Worm (Caenorhabditis elegans): Measurements from ENCODE around the gene slc-25A18.2.
A peak's percentile ranks its signal among the peaks of the same experiment; 100 is the strongest.

The slc-25A18.2 gene

DNA sequence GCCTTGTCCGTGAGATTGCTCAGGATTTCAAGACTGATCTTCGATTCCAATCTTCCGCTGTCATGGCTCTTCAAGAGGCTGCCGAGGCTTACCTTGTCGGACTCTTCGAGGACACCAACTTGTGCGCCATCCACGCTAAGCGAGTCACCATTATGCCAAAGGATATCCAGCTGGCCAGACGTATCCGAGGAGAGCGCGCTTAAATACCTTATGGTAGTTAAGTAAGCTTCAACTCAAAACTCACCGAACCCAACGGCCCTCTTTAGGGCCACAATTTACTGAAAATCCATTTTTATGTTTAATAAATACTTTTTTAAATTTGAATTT is 13.6 kb downstream of the slc-25A18.2 start (continued):
- TF ChIP-seq lsl-1 (GFP tag; optimal IDR thresholded peaks at IDR 0.05): peak; percentile 24
- no peak for TF ChIP-seq akir-1 (GFP tag; optimal IDR thresholded peaks at IDR 0.05)
- TF ChIP-seq lin-26 (GFP tag; IDR thresholded peaks at IDR 0.05): peak; percentile 84
- no peak for TF ChIP-seq attf-5 (GFP tag; optimal IDR thresholded peaks at IDR 0.05)
- no peak for TF ChIP-seq ztf-28 (GFP tag; IDR thresholded peaks at IDR 0.05)
- no peak for TF ChIP-seq ZK185.1 (tag; optimal IDR thresholded peaks at IDR 0.05; ENCODE audit: poor library complexity, severe bottlenecking)
- no peak for TF ChIP-seq ceh-58 (GFP tag; IDR thresholded peaks at IDR 0.05)
- no peak for TF ChIP-seq bed-2 (GFP tag; IDR thresholded peaks at IDR 0.05)
- TF ChIP-seq lsy-27 (tag; optimal IDR thresholded peaks at IDR 0.05; ENCODE audit: borderline replicate concordance, insufficient read depth): no peak
- TF ChIP-seq ztf-25 (GFP tag; IDR thresholded peaks at IDR 0.05): no peak
- peak; percentile 27 for TF ChIP-seq athp-1 (tag; optimal IDR thresholded peaks at IDR 0.05)
- TF ChIP-seq dpl-1 (GFP tag; optimal IDR thresholded peaks at IDR 0.05): no peak
- no peak for TF ChIP-seq repo-1 (tag; optimal IDR thresholded peaks at IDR 0.05)
- TF ChIP-seq snpc-4 (GFP tag; optimal IDR thresholded peaks at IDR 0.05): no peak
- peak in 1 of 4 experiments; percentile 75 for TF ChIP-seq snpc-4 (tag; optimal IDR thresholded peaks at IDR 0.05)
- peak; percentile 3 for TF ChIP-seq xnd-1 (tag; optimal IDR thresholded peaks at IDR 0.05)
- TF ChIP-seq hlh-12 (tag; optimal IDR thresholded peaks at IDR 0.05): no peak
- TF ChIP-seq lin-35 (GFP tag; optimal IDR thresholded peaks at IDR 0.05): no peak
- 0 out of 2 replicates have a peak, but pooled peaks have one; percentile 2 for TF ChIP-seq F37B4.10 (GFP tag; IDR thresholded peaks at IDR 0.05)
- TF ChIP-seq nhr-27 (tag; optimal IDR thresholded peaks at IDR 0.05): no peak
- TF ChIP-seq Y53F4B.3 (GFP tag; IDR thresholded peaks at IDR 0.05): no peak
- TF ChIP-seq egl-18 (GFP tag; IDR thresholded peaks at IDR 0.05): no peak
- TF ChIP-seq snpc-1.1 (tag; optimal IDR thresholded peaks at IDR 0.05; ENCODE audit: insufficient read depth): no peak
- TF ChIP-seq Y53G8AR.9 (GFP tag; conservative IDR thresholded peaks at IDR 0.05): peak; percentile 85
- no peak for TF ChIP-seq ztf-6 (GFP tag; IDR thresholded peaks at IDR 0.05)
- peak; percentile 34 for TF ChIP-seq tbp1 (GFP tag; optimal IDR thresholded peaks at IDR 0.05)
- no peak for TF ChIP-seq ztf-3 (GFP tag; optimal IDR thresholded peaks at IDR 0.05)
- TF ChIP-seq hrde-1 (tag; optimal IDR thresholded peaks at IDR 0.05; ENCODE audit: borderline replicate concordance): peak; percentile 91
- TF ChIP-seq nfya-1 (tag; optimal IDR thresholded peaks at IDR 0.05; ENCODE audit: borderline replicate concordance, insufficient read depth): no peak
- peak; percentile 75; the same call in 1 of the 2 replicates for TF ChIP-seq cebp-2 (GFP tag; IDR thresholded peaks at IDR 0.05)
- no peak for TF ChIP-seq ceh-91 (GFP tag; IDR thresholded peaks at IDR 0.05)
- TF ChIP-seq madf-10 (tag; optimal IDR thresholded peaks at IDR 0.05): no peak
- TF ChIP-seq gei-17 (GFP tag; optimal IDR thresholded peaks at IDR 0.05): no peak
- no peak for TF ChIP-seq fkh-3 (tag; optimal IDR thresholded peaks at IDR 0.05)
- no peak for TF ChIP-seq let-526 (GFP tag; IDR thresholded peaks at IDR 0.05)
- TF ChIP-seq F33H1.4 (GFP tag; IDR thresholded peaks at IDR 0.05): no peak
- no peak for TF ChIP-seq Y67H2A.10 (GFP tag; conservative IDR thresholded peaks at IDR 0.05)
- TF ChIP-seq B0336.3 (GFP tag; IDR thresholded peaks at IDR 0.05): peak; percentile 84
- no peak for TF ChIP-seq nhr-90 (tag; optimal IDR thresholded peaks at IDR 0.05)
- TF ChIP-seq ets-4 (GFP tag; optimal IDR thresholded peaks at IDR 0.05): no peak
- TF ChIP-seq rec-8 (tag; optimal IDR thresholded peaks at IDR 0.05): peak in 1 of 2 experiments; percentile 32
- no peak for TF ChIP-seq F22D6.2 (tag; optimal IDR thresholded peaks at IDR 0.05)
- no peak for TF ChIP-seq aptf-2 (GFP tag; conservative IDR thresholded peaks at IDR 0.05)
- no peak for TF ChIP-seq B0035.1 (tag; optimal IDR thresholded peaks at IDR 0.05)
- TF ChIP-seq ztf-26 (tag; optimal IDR thresholded peaks at IDR 0.05): no peak
- TF ChIP-seq F55B11.4 (tag; optimal IDR thresholded peaks at IDR 0.05; ENCODE audit: borderline replicate concordance, insufficient read depth): no peak
- TF ChIP-seq attf-6 (GFP tag; IDR thresholded peaks at IDR 0.05): peak; percentile 63
- no peak for TF ChIP-seq him-1 (tag; optimal IDR thresholded peaks at IDR 0.05)
- TF ChIP-seq ccch-3 (GFP tag; optimal IDR thresholded peaks at IDR 0.05): no peak

All from whole organism, young adult.